Fruit fly (Drosophila melanogaster): Measurements from ENCODE around the gene alphaTub85E.

Gene alphaTub85E

DNA sequence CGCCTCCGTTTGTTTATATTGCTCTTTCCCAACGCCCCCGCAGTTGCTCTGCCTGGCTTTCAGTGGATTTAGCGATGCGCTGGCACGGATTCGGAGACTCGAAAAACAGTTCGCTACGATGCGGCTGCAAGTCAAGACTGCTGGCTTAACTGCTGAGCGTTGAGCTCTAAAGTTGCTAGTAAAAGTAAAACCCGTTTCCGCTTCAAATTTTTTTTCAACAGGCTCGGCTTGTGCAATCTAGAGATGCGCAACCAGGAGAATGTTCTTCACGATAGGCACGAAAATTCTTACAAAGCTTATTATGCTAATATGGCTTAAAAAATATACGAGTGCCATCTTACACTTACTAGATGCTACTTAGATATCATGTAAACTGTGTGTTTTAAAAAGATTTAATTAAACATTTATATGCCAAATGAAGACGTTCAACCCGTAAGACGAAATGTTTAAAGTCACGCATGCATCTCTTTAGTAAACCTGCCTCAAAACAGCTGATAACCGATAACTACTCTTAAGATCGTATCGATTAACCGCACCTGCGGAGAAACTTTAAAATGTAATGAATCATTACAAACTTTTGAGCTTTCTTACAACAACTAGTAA lies 14.3 kb upstream of the alphaTub85E start, which contains the start of gene CG12948 (continued):
- peak; percentile 70 for TF ChIP-seq CG12391 (tag; optimal IDR thresholded peaks at IDR 0.05)
- 0 out of 3 replicates have a peak, but pooled peaks have one; percentile 27 for TF ChIP-seq CG11093 (GFP tag; IDR thresholded peaks at IDR 0.05)
- TF ChIP-seq ab (GFP tag; optimal IDR thresholded peaks at IDR 0.05), result no peak
- no peak for TF ChIP-seq CG15601 (tag; optimal IDR thresholded peaks at IDR 0.05)
- no peak for TF ChIP-seq Dp (GFP tag; optimal IDR thresholded peaks at IDR 0.05)
- TF ChIP-seq Dbx (GFP tag; IDR thresholded peaks at IDR 0.05), result peak; percentile 11; the same call in 1 of the 3 replicates
- no peak for TF ChIP-seq CG7357 (GFP tag; IDR thresholded peaks at IDR 0.05)
- TF ChIP-seq CG11723 (GFP tag; optimal IDR thresholded peaks at IDR 0.05), result no peak
- no peak for TF ChIP-seq stwl (tag; optimal IDR thresholded peaks at IDR 0.05)
- TF ChIP-seq eve (GFP tag; optimal IDR thresholded peaks at IDR 0.05), result no peak
- TF ChIP-seq crc (GFP tag; optimal IDR thresholded peaks at IDR 0.05), result peak; percentile 29
- peak; percentile 41 for TF ChIP-seq tx (GFP tag; optimal IDR thresholded peaks at IDR 0.05)
- TF ChIP-seq Meics (GFP tag; optimal IDR thresholded peaks at IDR 0.05), result no peak
- TF ChIP-seq zf30C (GFP tag; optimal IDR thresholded peaks at IDR 0.05), result no peak
- peak; percentile 49 for TF ChIP-seq nmo (GFP tag; optimal IDR thresholded peaks at IDR 0.05)
- no peak for TF ChIP-seq CG4360 (GFP tag; IDR thresholded peaks at IDR 0.05)
- TF ChIP-seq CG7745 (tag; optimal IDR thresholded peaks at IDR 0.05), result no peak
- TF ChIP-seq CG2202 (tag; optimal IDR thresholded peaks at IDR 0.05), result no peak
- TF ChIP-seq Usf (GFP tag; optimal IDR thresholded peaks at IDR 0.05), result no peak
- no peak for TF ChIP-seq C15 (GFP tag; IDR thresholded peaks at IDR 0.05)
- TF ChIP-seq CG3281 (GFP tag; optimal IDR thresholded peaks at IDR 0.05), result peak; percentile 71
- peak; percentile 18 for TF ChIP-seq CG9609 (GFP tag; optimal IDR thresholded peaks at IDR 0.05)
- no peak for TF ChIP-seq gce (GFP tag; IDR thresholded peaks at IDR 0.05)
- no peak for TF ChIP-seq CG4617 (GFP tag; optimal IDR thresholded peaks at IDR 0.05; ENCODE audit: borderline replicate concordance)
- no peak for TF ChIP-seq Gsc (GFP tag; IDR thresholded peaks at IDR 0.05)
- no peak for TF ChIP-seq dimm (GFP tag; IDR thresholded peaks at IDR 0.05)
- peak; percentile 89 for TF ChIP-seq CG16813 (GFP tag; IDR thresholded peaks at IDR 0.05; ENCODE audit: partially characterized antibody)
- TF ChIP-seq danr (GFP tag; IDR thresholded peaks at IDR 0.05), result no peak
- TF ChIP-seq wor (GFP tag; IDR thresholded peaks at IDR 0.05), result no peak
- TF ChIP-seq vfl (GFP tag; optimal IDR thresholded peaks at IDR 0.05), result peak; percentile 39
- no peak for TF ChIP-seq CrebB (tag; optimal IDR thresholded peaks at IDR 0.05)
- no peak for TF ChIP-seq CG17802 (tag; optimal IDR thresholded peaks at IDR 0.05)
- no peak for TF ChIP-seq Ssrp (tag; optimal IDR thresholded peaks at IDR 0.05)
- TF ChIP-seq Hey (tag; optimal IDR thresholded peaks at IDR 0.05), result no peak
- TF ChIP-seq CG15696 (tag; optimal IDR thresholded peaks at IDR 0.05), result peak; percentile 57
- peak; percentile 90 for TF ChIP-seq Sry-β (GFP tag; optimal IDR thresholded peaks at IDR 0.05)
- TF ChIP-seq HLH4C (GFP tag; IDR thresholded peaks at IDR 0.05; ENCODE audit: partially characterized antibody), result peak; percentile 79
- peak in 1 of 3 experiments; percentile 63 for TF ChIP-seq lola (GFP tag; optimal IDR thresholded peaks at IDR 0.05)
- peak; percentile 96 for TF ChIP-seq CG34224 (GFP tag; IDR thresholded peaks at IDR 0.05; ENCODE audit: partially characterized antibody)
- no peak for TF ChIP-seq run (tag; optimal IDR thresholded peaks at IDR 0.05)
- no peak for TF ChIP-seq sisA (GFP tag; IDR thresholded peaks at IDR 0.05)
- no peak for TF ChIP-seq Vsx1 (GFP tag; optimal IDR thresholded peaks at IDR 0.05)
- TF ChIP-seq CG3407 (GFP tag; optimal IDR thresholded peaks at IDR 0.05), result no peak
- no peak for TF ChIP-seq CG1024 (GFP tag; IDR thresholded peaks at IDR 0.05)
- no peak for TF ChIP-seq Jarid2 (GFP tag; optimal IDR thresholded peaks at IDR 0.05)
- TF ChIP-seq gcm2 (GFP tag; optimal IDR thresholded peaks at IDR 0.05), result no peak
- peak; percentile 46; the same call in 1 of the 2 replicates for TF ChIP-seq CG6272 (GFP tag; IDR thresholded peaks at IDR 0.05)
- TF ChIP-seq Dad (GFP tag; optimal IDR thresholded peaks at IDR 0.05), result peak; percentile 53
- no peak for TF ChIP-seq Nf-YA (GFP tag; IDR thresholded peaks at IDR 0.05)
- TF ChIP-seq sima (GFP tag; optimal IDR thresholded peaks at IDR 0.05), result no peak

Measured in whole organism, embryonic.